Worm (Caenorhabditis elegans) whole organism, late embryonic: ENCODE results near the gene cdl-1.

Experiments
- C08G9.2 ChIP-seq: sonication (generic microtip); optimal IDR thresholded peaks from 2 replicates; lab custom pipeline; 2016; ENCODE audit warnings: mild to moderate bottlenecking, missing genetic modification characterization, moderate library complexity, missing compliant biosample characterization
- F13H6.1 ChIP-seq: sonication (generic microtip); optimal IDR thresholded peaks from 2 replicates; lab custom pipeline; 2016; ENCODE audit warnings: missing genetic modification characterization, missing compliant biosample characterization
- K02D7.2 ChIP-seq: sonication (generic microtip); optimal IDR thresholded peaks from 2 replicates; lab custom pipeline; 2017; ENCODE audit warnings: mild to moderate bottlenecking, missing genetic modification characterization, missing compliant biosample characterization
- K09A11.1 ChIP-seq: sonication (generic microtip); optimal IDR thresholded peaks from 2 replicates; lab custom pipeline; 2017; ENCODE audit warnings: antibody characterized with exemption, mild to moderate bottlenecking, missing genetic modification characterization, missing compliant biosample characterization; ENCODE audit not compliant: insufficient read depth
- Y22D7AL.16 ChIP-seq: sonication (generic microtip); optimal IDR thresholded peaks from 2 replicates; lab custom pipeline; 2016; ENCODE audit warnings: missing genetic modification characterization, missing compliant biosample characterization
- ceh-18 ChIP-seq: sonication (generic microtip); optimal IDR thresholded peaks from 2 replicates; lab custom pipeline; 2016; ENCODE audit warnings: missing genetic modification characterization, missing compliant biosample characterization
- ceh-19 ChIP-seq: fragments of 200-800 bp; sonication (Bioruptor generic); optimal IDR thresholded peaks from 2 replicates; lab custom pipeline; 2018; ENCODE audit warnings: mild to moderate bottlenecking, missing genetic modification characterization, missing compliant biosample characterization
- ceh-2 ChIP-seq: sonication (generic microtip); optimal IDR thresholded peaks from 2 replicates; lab custom pipeline; 2016; ENCODE audit warnings: missing genotype, missing genetic modification characterization, missing compliant biosample characterization
- ceh-30 ChIP-seq: fragments of 150-350 bp; optimal IDR thresholded peaks from 2 replicates; lab custom pipeline; 2014; ENCODE audit warnings: missing biosample characterization, missing genetic modification characterization
- ceh-31 ChIP-seq: sonication (generic microtip); optimal IDR thresholded peaks from 2 replicates; lab custom pipeline; 2016; ENCODE audit warnings: missing genetic modification characterization, missing compliant biosample characterization
- ceh-34 ChIP-seq: sonication (generic microtip); optimal IDR thresholded peaks from 2 replicates; lab custom pipeline; 2016; ENCODE audit warnings: mild to moderate bottlenecking, missing genetic modification characterization, missing compliant biosample characterization
- ceh-48 ChIP-seq: sonication (generic microtip); optimal IDR thresholded peaks from 2 replicates; lab custom pipeline; 2016; ENCODE audit warnings: missing genetic modification characterization, inconsistent platforms, missing compliant biosample characterization
- ceh-6 ChIP-seq: fragments of 200-800 bp; sonication (Bioruptor generic); optimal IDR thresholded peaks from 2 replicates; lab custom pipeline; 2018; ENCODE audit warnings: mild to moderate bottlenecking, missing genetic modification characterization, missing compliant biosample characterization
- ceh-9 ChIP-seq: sonication (generic microtip); optimal IDR thresholded peaks from 2 replicates; lab custom pipeline; 2016; ENCODE audit warnings: mild to moderate bottlenecking, missing genetic modification characterization, inconsistent platforms, missing compliant biosample characterization
- dmd-4 ChIP-seq: sonication (generic microtip); optimal IDR thresholded peaks from 2 replicates; lab custom pipeline; 2016; ENCODE audit warnings: borderline replicate concordance, missing genetic modification characterization, missing compliant biosample characterization
- dve-1 ChIP-seq: sonication (generic microtip); optimal IDR thresholded peaks from 2 replicates; lab custom pipeline; 2017; ENCODE audit warnings: antibody characterized with exemption, mild to moderate bottlenecking, missing genetic modification characterization, missing compliant biosample characterization
- ets-4 ChIP-seq: sonication (generic microtip); optimal IDR thresholded peaks from 2 replicates; lab custom pipeline; 2016; ENCODE audit warnings: missing genetic modification characterization, missing compliant biosample characterization
- fkh-10 ChIP-seq: fragments of 150-350 bp; optimal IDR thresholded peaks from 2 replicates; lab custom pipeline; 2014; ENCODE audit warnings: missing biosample characterization, missing genetic modification reagents, missing genetic modification characterization
- fkh-6 ChIP-seq: sonication (generic microtip); optimal IDR thresholded peaks from 2 replicates; lab custom pipeline; 2016; ENCODE audit warnings: missing genetic modification characterization, missing compliant biosample characterization
- gmeb-2 ChIP-seq: sonication (generic microtip); optimal IDR thresholded peaks from 2 replicates; lab custom pipeline; 2016; ENCODE audit warnings: missing genetic modification characterization, inconsistent platforms, missing compliant biosample characterization
- hlh-13 ChIP-seq: fragments of 200-800 bp; sonication (Bioruptor generic); optimal IDR thresholded peaks from 2 replicates; lab custom pipeline; 2018; ENCODE audit warnings: mild to moderate bottlenecking, missing genetic modification characterization, missing compliant biosample characterization
- hlh-15 ChIP-seq: sonication (generic microtip); optimal IDR thresholded peaks from 2 replicates; lab custom pipeline; 2016; ENCODE audit warnings: missing genetic modification characterization, missing compliant biosample characterization
- hlh-30 ChIP-seq: sonication (generic microtip); optimal IDR thresholded peaks from 2 replicates; lab custom pipeline; 2017; ENCODE audit warnings: antibody characterized with exemption, missing genetic modification characterization, missing compliant biosample characterization; ENCODE audit not compliant: insufficient read depth
- hlh-8 ChIP-seq: sonication (generic microtip); optimal IDR thresholded peaks from 2 replicates; lab custom pipeline; 2016; ENCODE audit warnings: missing genotype, missing genetic modification characterization, missing compliant biosample characterization
- lim-6 ChIP-seq: sonication (generic microtip); optimal IDR thresholded peaks from 2 replicates; lab custom pipeline; 2016; ENCODE audit warnings: missing genetic modification characterization, missing compliant biosample characterization
- madf-2 ChIP-seq: sonication (generic microtip); optimal IDR thresholded peaks from 2 replicates; lab custom pipeline; 2017; ENCODE audit warnings: missing genetic modification characterization, missing compliant biosample characterization
- mec-3 ChIP-seq: sonication (generic microtip); optimal IDR thresholded peaks from 2 replicates; lab custom pipeline; 2016; ENCODE audit warnings: borderline replicate concordance, missing genetic modification characterization, missing compliant biosample characterization
- nfya-1 ChIP-seq: sonication (generic microtip); optimal IDR thresholded peaks from 2 replicates; lab custom pipeline; 2017; ENCODE audit warnings: missing genetic modification characterization, mild to moderate bottlenecking, missing compliant biosample characterization, antibody characterized with exemption, moderate library complexity
- nhr-11 ChIP-seq: fragments of 150-350 bp; optimal IDR thresholded peaks from 2 replicates; lab custom pipeline; 2014; ENCODE audit warnings: missing biosample characterization, missing genetic modification characterization
- npax-4 ChIP-seq: sonication (generic microtip); optimal IDR thresholded peaks from 2 replicates; lab custom pipeline; 2016; ENCODE audit warnings: missing genetic modification characterization, missing compliant biosample characterization
- odd-2 ChIP-seq: sonication (generic microtip); optimal IDR thresholded peaks from 2 replicates; lab custom pipeline; 2017; ENCODE audit warnings: antibody characterized with exemption, mild to moderate bottlenecking, missing genetic modification characterization, missing compliant biosample characterization
- pax-1 ChIP-seq: fragments of 150-350 bp; optimal IDR thresholded peaks from 2 replicates; lab custom pipeline; 2014; ENCODE audit warnings: missing biosample characterization, missing genetic modification characterization
- pqm-1 ChIP-seq: sonication (generic microtip); optimal IDR thresholded peaks from 2 replicates; lab custom pipeline; 2016; ENCODE audit warnings: missing genetic modification characterization, missing compliant biosample characterization
- ref-2 ChIP-seq: sonication (generic microtip); optimal IDR thresholded peaks from 2 replicates; lab custom pipeline; 2016; ENCODE audit warnings: missing genetic modification characterization, missing compliant biosample characterization
- rnt-1 ChIP-seq: sonication (generic microtip); optimal IDR thresholded peaks from 2 replicates; lab custom pipeline; 2016; ENCODE audit warnings: missing genetic modification characterization, missing compliant biosample characterization
- sox-2 ChIP-seq: fragments of 200-800 bp; sonication (Bioruptor generic); IDR thresholded peaks from 2 replicates; pipeline ENCODE4 v1.3.6; 2022; ENCODE audit warnings: missing genetic modification reagents, missing genetic modification characterization, missing compliant biosample characterization
- sox-4 ChIP-seq: sonication (generic microtip); optimal IDR thresholded peaks from 2 replicates; lab custom pipeline; 2017; ENCODE audit warnings: mild to moderate bottlenecking, missing genetic modification characterization, inconsistent platforms, missing compliant biosample characterization
- tbx-2 ChIP-seq: sonication (generic microtip); optimal IDR thresholded peaks from 2 replicates; lab custom pipeline; 2016; ENCODE audit warnings: missing genetic modification characterization, missing compliant biosample characterization
- ttx-3 ChIP-seq: sonication (generic microtip); optimal IDR thresholded peaks from 2 replicates; lab custom pipeline; 2016; ENCODE audit warnings: missing genetic modification reagents, missing genetic modification characterization, missing compliant biosample characterization
- unc-42 ChIP-seq: sonication (generic microtip); optimal IDR thresholded peaks from 2 replicates; lab custom pipeline; 2016; ENCODE audit warnings: missing genotype, missing genetic modification characterization, missing compliant biosample characterization
- unc-86 ChIP-seq: sonication (generic microtip); optimal IDR thresholded peaks from 2 replicates; lab custom pipeline; 2016; ENCODE audit warnings: missing genetic modification characterization, missing compliant biosample characterization
- zip-5 ChIP-seq: sonication (generic microtip); optimal IDR thresholded peaks from 2 replicates; lab custom pipeline; 2016; ENCODE audit warnings: missing genetic modification characterization, missing compliant biosample characterization
- ztf-16 ChIP-seq: sonication (generic microtip); optimal IDR thresholded peaks from 2 replicates; lab custom pipeline; 2017; ENCODE audit warnings: missing genetic modification characterization, missing compliant biosample characterization

The cdl-1 gene

ce11 chrII:10761653-10762052 lies 23.6 kb upstream of the cdl-1 start:
- TF ChIP-seq dmd-4 (tag; lab: Kevin White, UChicago) (no peak), gmeb-2 (no peak), ceh-2 (tag; lab: Kevin White, UChicago) (no peak), sox-2 (no peak), npax-4 (tag; lab: Kevin White, UChicago) (no peak), ceh-18 (no peak), hlh-30 (no peak), F13H6.1 (no peak), ceh-34 (peak; percentile 19), fkh-10 (GFP tag; lab: Kevin White, UChicago) (no peak), unc-42 (peak; percentile 82), ceh-9 (tag; lab: Kevin White, UChicago) (no peak), hlh-8 (tag; lab: Kevin White, UChicago) (no peak), hlh-13 (no peak), dve-1 (tag; lab: Kevin White, UChicago) (no peak), K09A11.1 (tag; lab: Kevin White, UChicago) (no peak), C08G9.2 (tag; lab: Kevin White, UChicago) (no peak), ceh-48 (tag; lab: Kevin White, UChicago) (no peak), fkh-6 (tag; lab: Kevin White, UChicago) (peak; percentile 6), ceh-6 (GFP tag; lab: Kevin White, UChicago) (no peak), sox-4 (tag; lab: Kevin White, UChicago) (no peak), ttx-3 (tag; lab: Kevin White, UChicago) (no peak), lim-6 (tag; lab: Kevin White, UChicago) (no peak), ztf-16 (no peak), tbx-2 (tag; lab: Kevin White, UChicago) (peak; percentile 3), rnt-1 (tag; lab: Kevin White, UChicago) (no peak), pqm-1 (tag; lab: Kevin White, UChicago) (no peak), nhr-11 (tag; lab: Kevin White, UChicago) (no peak), Y22D7AL.16 (no peak), ceh-31 (tag; lab: Kevin White, UChicago) (peak; percentile 9), nfya-1 (tag; lab: Kevin White, UChicago) (no peak), ref-2 (tag; lab: Kevin White, UChicago) (no peak), hlh-15 (tag; lab: Kevin White, UChicago) (no peak), ceh-19 (no peak), pax-1 (no peak), unc-86 (tag; lab: Kevin White, UChicago) (no peak), madf-2 (tag; lab: Kevin White, UChicago) (no peak), mec-3 (tag; lab: Kevin White, UChicago) (no peak), zip-5 (no peak)

- TF ChIP-seq ceh-31 (tag; lab: Kevin White, UChicago) (no peak), odd-2 (tag; lab: Kevin White, UChicago) (no peak), ceh-34 (peak; percentile 57), fkh-10 (GFP tag; lab: Kevin White, UChicago) (no peak), ceh-30 (tag; lab: Kevin White, UChicago) (no peak), ets-4 (no peak)
Observed at ce11 chrII:10765238-10765637, 20.0 kb upstream of the cdl-1 start.

- TF ChIP-seq ceh-34, result no peak
- no peak for TF ChIP-seq K09A11.1 (tag; lab: Kevin White, UChicago)
- no peak for TF ChIP-seq K02D7.2
- TF ChIP-seq ets-4, result no peak
- peak; percentile 55 for TF ChIP-seq unc-42
- no peak for TF ChIP-seq F13H6.1
- no peak for TF ChIP-seq rnt-1 (tag; lab: Kevin White, UChicago)
Observed at ce11 chrII:10766773-10767172, 18.5 kb upstream of the cdl-1 start.
